In the genomic region with DNA sequence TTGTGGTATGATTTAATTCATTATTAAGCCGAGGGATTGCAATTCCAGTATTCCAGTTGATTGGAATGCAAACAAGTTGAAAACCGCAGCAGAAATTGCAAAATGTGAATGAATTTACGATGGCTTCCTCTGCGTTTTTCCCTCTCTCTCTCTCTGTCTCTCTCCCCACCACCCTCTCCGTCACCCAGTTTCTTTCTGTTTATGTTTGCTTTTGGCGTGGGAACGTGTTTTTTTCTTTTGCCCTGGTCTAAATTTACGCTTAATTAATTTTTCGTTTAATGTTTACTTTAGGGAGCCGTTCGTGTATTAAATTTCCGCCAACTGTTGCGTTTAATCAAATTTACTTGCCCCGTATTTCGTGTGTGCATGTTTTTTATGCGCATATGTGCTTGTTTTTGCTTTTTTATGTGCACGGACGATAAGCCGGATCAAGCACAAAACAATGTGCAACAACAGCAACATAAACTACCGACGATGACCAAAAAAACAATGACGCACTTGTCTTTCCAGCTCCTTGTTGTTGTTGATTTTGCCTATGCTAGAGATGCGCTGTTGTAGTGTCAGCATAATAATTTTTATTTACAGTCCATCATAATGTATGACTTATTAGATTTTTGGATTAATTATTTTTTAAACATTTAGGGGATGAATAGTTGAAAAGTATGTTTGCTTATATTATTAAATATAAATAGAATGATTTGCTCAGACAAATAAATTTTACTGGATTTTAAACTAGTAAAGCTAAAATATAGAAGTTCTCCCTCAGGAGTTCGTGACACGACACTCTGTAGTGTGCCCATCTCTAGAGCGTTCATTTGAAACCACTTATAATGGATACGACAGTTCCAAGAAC, we compare ENCODE assay signal across 1 fruit fly cellular context.
TF ChIP-seq lines count a peak whose summit lies in the region.

No protein-coding gene starts in this region.

TF ChIP-seq in whole organism, embryonic, 481 proteins besides CTCF, POLR2A, EP300 and RAD21 (continued from another document and continues in another):
- TF ChIP-seq CG3407 (GFP tag; optimal IDR thresholded peaks at IDR 0.05; lab: Kevin White, UChicago): peak; percentile 70
- peak; percentile 87 for TF ChIP-seq CG2678 (tag; optimal IDR thresholded peaks at IDR 0.05; lab: Kevin White, UChicago)
- TF ChIP-seq hth (optimal IDR thresholded peaks at IDR 0.05; lab: Kevin White, UChicago): no peak
- no peak for TF ChIP-seq CG4707 (GFP tag; optimal IDR thresholded peaks at IDR 0.05; lab: Kevin White, UChicago)
- TF ChIP-seq CG4617 (GFP tag; optimal IDR thresholded peaks at IDR 0.05; lab: Kevin White, UChicago; ENCODE audit: borderline replicate concordance): peak; percentile 14
- no peak; the same call in 2 of the 3 replicates for TF ChIP-seq zfh1 (GFP tag; IDR thresholded peaks at IDR 0.05; lab: Robert Waterston, UW)
- TF ChIP-seq CG32767 (GFP tag; IDR thresholded peaks at IDR 0.05; lab: Robert Waterston, UW): peak; percentile 68; the same call in 1 of the 2 replicates
- TF ChIP-seq nerfin-2 (GFP tag; IDR thresholded peaks at IDR 0.05; lab: Robert Waterston, UW; ENCODE audit: partially characterized antibody): no peak
- TF ChIP-seq CG8089 (GFP tag; optimal IDR thresholded peaks at IDR 0.05; lab: Kevin White, UChicago): no peak
- TF ChIP-seq Sox102F (GFP tag; optimal IDR thresholded peaks at IDR 0.05; lab: Kevin White, UChicago): peak; percentile 80
- TF ChIP-seq CG1832 (GFP tag; optimal IDR thresholded peaks at IDR 0.05; lab: Kevin White, UChicago): peak; percentile 25
- peak; percentile 76 for TF ChIP-seq Ptx1 (GFP tag; IDR thresholded peaks at IDR 0.05; lab: Robert Waterston, UW)
- TF ChIP-seq unc-4 (GFP tag; IDR thresholded peaks at IDR 0.05; lab: Robert Waterston, UW; ENCODE audit: partially characterized antibody): peak; percentile 64
- 0 out of 2 replicates have a peak, but pooled peaks have one; percentile 17 for TF ChIP-seq Poxn (GFP tag; IDR thresholded peaks at IDR 0.05; lab: Robert Waterston, UW)
- TF ChIP-seq Hr78 (GFP tag; optimal IDR thresholded peaks at IDR 0.05; lab: Kevin White, UChicago): peak in 1 of 2 experiments; percentile 48
- peak; percentile 26 for TF ChIP-seq scrt (GFP tag; optimal IDR thresholded peaks at IDR 0.05; lab: Kevin White, UChicago)
- peak; percentile 61 for TF ChIP-seq CG30020 (tag; optimal IDR thresholded peaks at IDR 0.05; lab: Kevin White, UChicago)
- peak; percentile 51; the same call in 2 of the 3 replicates for TF ChIP-seq CG6791 (GFP tag; IDR thresholded peaks at IDR 0.05; lab: Robert Waterston, UW; ENCODE audit: partially characterized antibody)
- peak; percentile 67 for TF ChIP-seq CG4328 (GFP tag; optimal IDR thresholded peaks at IDR 0.05; lab: Kevin White, UChicago)
- peak; percentile 14 for TF ChIP-seq shn (GFP tag; optimal IDR thresholded peaks at IDR 0.05; lab: Kevin White, UChicago)
- TF ChIP-seq corto (GFP tag; optimal IDR thresholded peaks at IDR 0.05; lab: Kevin White, UChicago): no peak
- TF ChIP-seq eyg (GFP tag; optimal IDR thresholded peaks at IDR 0.05; lab: Kevin White, UChicago): no peak
- no peak for TF ChIP-seq NC2β (GFP tag; optimal IDR thresholded peaks at IDR 0.05; lab: Kevin White, UChicago)
- TF ChIP-seq Dll (GFP tag; IDR thresholded peaks at IDR 0.05; lab: Robert Waterston, UW; ENCODE audit: partially characterized antibody): peak; percentile 84
- TF ChIP-seq CG13894 (tag; optimal IDR thresholded peaks at IDR 0.05; lab: Kevin White, UChicago): peak; percentile 77
- TF ChIP-seq Atf-2 (GFP tag; optimal IDR thresholded peaks at IDR 0.05; lab: Kevin White, UChicago): no peak
- no peak for TF ChIP-seq toy (GFP tag; IDR thresholded peaks at IDR 0.05; lab: Robert Waterston, UW)
- peak; percentile 32 for TF ChIP-seq Mad (GFP tag; optimal IDR thresholded peaks at IDR 0.05; lab: Kevin White, UChicago)
- peak; percentile 83 for TF ChIP-seq slbo (GFP tag; IDR thresholded peaks at IDR 0.05; lab: Robert Waterston, UW)
- peak; percentile 14 for TF ChIP-seq CG7786 (GFP tag; optimal IDR thresholded peaks at IDR 0.05; lab: Kevin White, UChicago)
- TF ChIP-seq CG30403 (GFP tag; optimal IDR thresholded peaks at IDR 0.05; lab: Kevin White, UChicago): peak; percentile 87
- no peak for TF ChIP-seq fd102C (GFP tag; optimal IDR thresholded peaks at IDR 0.05; lab: Kevin White, UChicago)
- no peak; the same call in 1 of the 2 replicates for TF ChIP-seq klu (GFP tag; IDR thresholded peaks at IDR 0.05; lab: Robert Waterston, UW)
- TF ChIP-seq jing (GFP tag; optimal IDR thresholded peaks at IDR 0.05; lab: Kevin White, UChicago): no peak
- TF ChIP-seq CG12299 (tag; optimal IDR thresholded peaks at IDR 0.05; lab: Kevin White, UChicago): peak; percentile 22
- TF ChIP-seq ftz-f1 (GFP tag; optimal IDR thresholded peaks at IDR 0.05; lab: Kevin White, UChicago): no peak
- TF ChIP-seq CG5180 (GFP tag; optimal IDR thresholded peaks at IDR 0.05; lab: Kevin White, UChicago): peak; percentile 53
- no peak for TF ChIP-seq salm (tag; optimal IDR thresholded peaks at IDR 0.05; lab: Kevin White, UChicago)
- TF ChIP-seq CG2202 (tag; optimal IDR thresholded peaks at IDR 0.05; lab: Kevin White, UChicago): no peak
- no peak for TF ChIP-seq Elba2 (GFP tag; optimal IDR thresholded peaks at IDR 0.05; lab: Kevin White, UChicago)
- no peak for TF ChIP-seq CG1792 (GFP tag; optimal IDR thresholded peaks at IDR 0.05; lab: Kevin White, UChicago)
- peak; percentile 26 for TF ChIP-seq CG18011 (GFP tag; optimal IDR thresholded peaks at IDR 0.05; lab: Kevin White, UChicago)
- TF ChIP-seq dati (GFP tag; IDR thresholded peaks at IDR 0.05; lab: Robert Waterston, UW): no peak
- peak; percentile 69 for TF ChIP-seq Ada2b (GFP tag; IDR thresholded peaks at IDR 0.05; lab: Robert Waterston, UW)
- TF ChIP-seq chn (GFP tag; optimal IDR thresholded peaks at IDR 0.05; lab: Kevin White, UChicago): peak; percentile 10
- no peak for TF ChIP-seq CG12236 (GFP tag; optimal IDR thresholded peaks at IDR 0.05; lab: Kevin White, UChicago)
- peak; percentile 67 for TF ChIP-seq CG34422 (GFP tag; IDR thresholded peaks at IDR 0.05; lab: Robert Waterston, UW)
- TF ChIP-seq twi (tag; optimal IDR thresholded peaks at IDR 0.05; lab: Kevin White, UChicago): peak; percentile 69
- TF ChIP-seq Dp (GFP tag; optimal IDR thresholded peaks at IDR 0.05; lab: Kevin White, UChicago): no peak
- peak; percentile 81 for TF ChIP-seq CG33557 (GFP tag; optimal IDR thresholded peaks at IDR 0.05; lab: Kevin White, UChicago)
- no peak for TF ChIP-seq Camta (GFP tag; optimal IDR thresholded peaks at IDR 0.05; lab: Kevin White, UChicago)
- no peak for TF ChIP-seq Atf3 (GFP tag; optimal IDR thresholded peaks at IDR 0.05; lab: Kevin White, UChicago)
- TF ChIP-seq tx (GFP tag; optimal IDR thresholded peaks at IDR 0.05; lab: Kevin White, UChicago): no peak
- TF ChIP-seq h (optimal IDR thresholded peaks at IDR 0.05; lab: Kevin White, UChicago): no peak
- TF ChIP-seq CG8388 (GFP tag; optimal IDR thresholded peaks at IDR 0.05; lab: Kevin White, UChicago): peak; percentile 78
- TF ChIP-seq CkIIα-i1 (GFP tag; IDR thresholded peaks at IDR 0.05; lab: Robert Waterston, UW): no peak
- no peak for TF ChIP-seq ap (GFP tag; IDR thresholded peaks at IDR 0.05; lab: Robert Waterston, UW)
- peak; percentile 79 for TF ChIP-seq CG6765 (GFP tag; optimal IDR thresholded peaks at IDR 0.05; lab: Kevin White, UChicago)
- TF ChIP-seq cato (GFP tag; optimal IDR thresholded peaks at IDR 0.05; lab: Kevin White, UChicago; ENCODE audit: borderline replicate concordance): peak; percentile 32
- peak; percentile 49; the same call in 1 of the 2 replicates for TF ChIP-seq CG6272 (GFP tag; IDR thresholded peaks at IDR 0.05; lab: Robert Waterston, UW)
- peak; percentile 72 for TF ChIP-seq knrl (GFP tag; IDR thresholded peaks at IDR 0.05; lab: Robert Waterston, UW; ENCODE audit: partially characterized antibody)
- TF ChIP-seq CG11456 (GFP tag; IDR thresholded peaks at IDR 0.05; lab: Robert Waterston, UW): no peak
- TF ChIP-seq zf30C (GFP tag; optimal IDR thresholded peaks at IDR 0.05; lab: Kevin White, UChicago): no peak
- TF ChIP-seq CG3281 (GFP tag; optimal IDR thresholded peaks at IDR 0.05; lab: Kevin White, UChicago): peak; percentile 74
- TF ChIP-seq phol (tag; optimal IDR thresholded peaks at IDR 0.05; lab: Kevin White, UChicago): peak; percentile 81
- TF ChIP-seq vnd (GFP tag; IDR thresholded peaks at IDR 0.05; lab: Robert Waterston, UW; ENCODE audit: partially characterized antibody): peak; percentile 48; the same call in 2 of the 3 replicates
- no peak for TF ChIP-seq Lpt (GFP tag; optimal IDR thresholded peaks at IDR 0.05; lab: Kevin White, UChicago)
- TF ChIP-seq tup (GFP tag; optimal IDR thresholded peaks at IDR 0.05; lab: Kevin White, UChicago): peak; percentile 23
- peak; percentile 48 for TF ChIP-seq CG12219 (GFP tag; optimal IDR thresholded peaks at IDR 0.05; lab: Kevin White, UChicago)
- TF ChIP-seq NK7.1 (GFP tag; optimal IDR thresholded peaks at IDR 0.05; lab: Kevin White, UChicago): no peak
- no peak for TF ChIP-seq NC2α (GFP tag; optimal IDR thresholded peaks at IDR 0.05; lab: Kevin White, UChicago)
- peak; percentile 10 for TF ChIP-seq HmgD (GFP tag; optimal IDR thresholded peaks at IDR 0.05; lab: Kevin White, UChicago)
- TF ChIP-seq sc (optimal IDR thresholded peaks at IDR 0.05; lab: Kevin White, UChicago): no peak
- TF ChIP-seq sc (GFP tag; optimal IDR thresholded peaks at IDR 0.05; lab: Kevin White, UChicago): peak; percentile 49
- no peak for TF ChIP-seq NFAT (GFP tag; IDR thresholded peaks at IDR 0.05; lab: Robert Waterston, UW)
- TF ChIP-seq CG4854 (GFP tag; optimal IDR thresholded peaks at IDR 0.05; lab: Kevin White, UChicago): no peak
- TF ChIP-seq CG10543 (GFP tag; optimal IDR thresholded peaks at IDR 0.05; lab: Kevin White, UChicago): peak; percentile 65
- TF ChIP-seq tap (tag; optimal IDR thresholded peaks at IDR 0.05; lab: Kevin White, UChicago): peak; percentile 83
- peak; percentile 80 for TF ChIP-seq CG17385 (GFP tag; optimal IDR thresholded peaks at IDR 0.05; lab: Kevin White, UChicago)
- peak; percentile 80; the same call in 2 of the 3 replicates for TF ChIP-seq Dbx (GFP tag; IDR thresholded peaks at IDR 0.05; lab: Robert Waterston, UW)
- peak; percentile 69 for TF ChIP-seq Oaz (GFP tag; IDR thresholded peaks at IDR 0.05; lab: Robert Waterston, UW)
- TF ChIP-seq fu2 (GFP tag; optimal IDR thresholded peaks at IDR 0.05; lab: Kevin White, UChicago): no peak
- peak; percentile 64 for TF ChIP-seq Fer2 (tag; optimal IDR thresholded peaks at IDR 0.05; lab: Kevin White, UChicago)
- TF ChIP-seq Dad (GFP tag; optimal IDR thresholded peaks at IDR 0.05; lab: Kevin White, UChicago): no peak
- TF ChIP-seq Spps (tag; optimal IDR thresholded peaks at IDR 0.05; lab: Kevin White, UChicago): peak; percentile 68
- peak; percentile 76; the same call in 2 of the 3 replicates for TF ChIP-seq CG11695 (GFP tag; IDR thresholded peaks at IDR 0.05; lab: Robert Waterston, UW)
- TF ChIP-seq gfzf (GFP tag; optimal IDR thresholded peaks at IDR 0.05; lab: Kevin White, UChicago): no peak
- TF ChIP-seq Hey (tag; optimal IDR thresholded peaks at IDR 0.05; lab: Kevin White, UChicago): no peak
- TF ChIP-seq Ets65A (GFP tag; lab: Kevin White, UChicago): peak; percentile 86
- no peak for TF ChIP-seq CG8944 (GFP tag; optimal IDR thresholded peaks at IDR 0.05; lab: Kevin White, UChicago)
- peak; percentile 67 for TF ChIP-seq HmgZ (tag; optimal IDR thresholded peaks at IDR 0.05; lab: Kevin White, UChicago)
- peak; percentile 80 for TF ChIP-seq CG17359 (tag; optimal IDR thresholded peaks at IDR 0.05; lab: Kevin White, UChicago)
- no peak for TF ChIP-seq Vsx1 (GFP tag; optimal IDR thresholded peaks at IDR 0.05; lab: Kevin White, UChicago)
- peak; percentile 28 for TF ChIP-seq CG3838 (GFP tag; optimal IDR thresholded peaks at IDR 0.05; lab: Kevin White, UChicago)
- peak; percentile 41; the same call in 1 of the 3 replicates for TF ChIP-seq CG2199 (GFP tag; IDR thresholded peaks at IDR 0.05; lab: Robert Waterston, UW)
- TF ChIP-seq Side (GFP tag; optimal IDR thresholded peaks at IDR 0.05; lab: Kevin White, UChicago): no peak
- peak in 1 of 2 experiments; percentile 44 for TF ChIP-seq chif (GFP tag; optimal IDR thresholded peaks at IDR 0.05; lab: Kevin White, UChicago)
- peak; percentile 71 for TF ChIP-seq H2.0 (GFP tag; IDR thresholded peaks at IDR 0.05; lab: Robert Waterston, UW)
- TF ChIP-seq run (tag; optimal IDR thresholded peaks at IDR 0.05; lab: Kevin White, UChicago): peak; percentile 71
- TF ChIP-seq CrebB (tag; optimal IDR thresholded peaks at IDR 0.05; lab: Kevin White, UChicago): peak; percentile 45
- TF ChIP-seq Bgb (GFP tag; IDR thresholded peaks at IDR 0.05; lab: Robert Waterston, UW; ENCODE audit: partially characterized antibody): peak; percentile 45
- TF ChIP-seq CG30431 (GFP tag; optimal IDR thresholded peaks at IDR 0.05; lab: Kevin White, UChicago): peak; percentile 37
- TF ChIP-seq cad (GFP tag; optimal IDR thresholded peaks at IDR 0.05; lab: Kevin White, UChicago): no peak
- peak; percentile 63 for TF ChIP-seq HHEX (GFP tag; optimal IDR thresholded peaks at IDR 0.05; lab: Kevin White, UChicago)
- TF ChIP-seq CG12659 (GFP tag; optimal IDR thresholded peaks at IDR 0.05; lab: Kevin White, UChicago): peak; percentile 85
- TF ChIP-seq pnt (GFP tag; optimal IDR thresholded peaks at IDR 0.05; lab: Kevin White, UChicago): no peak
- TF ChIP-seq tgo (GFP tag; IDR thresholded peaks at IDR 0.05; lab: Robert Waterston, UW): no peak; the same call in 2 of the 3 replicates
- peak; percentile 73 for TF ChIP-seq Chrac-16 (GFP tag; optimal IDR thresholded peaks at IDR 0.05; lab: Kevin White, UChicago)
- no peak for TF ChIP-seq z (GFP tag; IDR thresholded peaks at IDR 0.05; lab: Robert Waterston, UW)
- no peak for TF ChIP-seq jigr1 (GFP tag; IDR thresholded peaks at IDR 0.05; lab: Robert Waterston, UW)
- TF ChIP-seq wdn (GFP tag; IDR thresholded peaks at IDR 0.05; lab: Robert Waterston, UW): no peak
- TF ChIP-seq Myb (GFP tag; optimal IDR thresholded peaks at IDR 0.05; lab: Kevin White, UChicago): no peak
- peak; percentile 68 for TF ChIP-seq CG15514 (GFP tag; optimal IDR thresholded peaks at IDR 0.05; lab: Kevin White, UChicago)
- TF ChIP-seq CG33213 (GFP tag; optimal IDR thresholded peaks at IDR 0.05; lab: Kevin White, UChicago): no peak
- TF ChIP-seq Deaf1 (tag; optimal IDR thresholded peaks at IDR 0.05; lab: Kevin White, UChicago): peak; percentile 55
- TF ChIP-seq CG4282 (GFP tag; optimal IDR thresholded peaks at IDR 0.05; lab: Kevin White, UChicago): no peak
- peak; percentile 62 for TF ChIP-seq B-H1 (GFP tag; IDR thresholded peaks at IDR 0.05; lab: Robert Waterston, UW)
- no peak for TF ChIP-seq ase (GFP tag; IDR thresholded peaks at IDR 0.05; lab: Robert Waterston, UW)
- peak; percentile 44 for TF ChIP-seq CG7928 (GFP tag; optimal IDR thresholded peaks at IDR 0.05; lab: Kevin White, UChicago)
- peak; percentile 32; the same call in 1 of the 2 replicates for TF ChIP-seq gsb (GFP tag; IDR thresholded peaks at IDR 0.05; lab: Robert Waterston, UW)
